Worm (Caenorhabditis elegans): ENCODE measurements around the gene M60.4.

ce11 chrX:8246126-8246525 is 10.0 kb upstream of the M60.4 start, which contains the start of gene kqt-2:
- TF ChIP-seq ref-1 (GFP tag; conservative IDR thresholded peaks at IDR 0.05) (no peak), cog-1 (tag; optimal IDR thresholded peaks at IDR 0.05) (no peak), T22C8.4 (GFP tag; IDR thresholded peaks at IDR 0.05) (no peak), med-1 (GFP tag; optimal IDR thresholded peaks at IDR 0.05; ENCODE audit: insufficient read depth) (no peak), klf-2 (GFP tag; conservative IDR thresholded peaks at IDR 0.05) (no peak), tab-1 (GFP tag; IDR thresholded peaks at IDR 0.05) (no peak)
